Fruit fly (Drosophila melanogaster) whole organism, prepupa: ENCODE measurements around the gene blot.

Source experiments
- CG10631 ChIP-seq: fragments of 200-800 bp; sonication (Bioruptor generic); optimal IDR thresholded peaks from 2 replicates; lab custom pipeline; 2016; ENCODE audit warnings: missing biosample characterization, missing genetic modification characterization
- CG11762 ChIP-seq: fragments of 200-800 bp; sonication (Bioruptor generic); optimal IDR thresholded peaks from 3 replicates; lab custom pipeline; 2016; ENCODE audit warnings: missing biosample characterization, missing genetic modification characterization; ENCODE audit not compliant: insufficient read depth
- CG11902 ChIP-seq: fragments of 200-800 bp; sonication (Bioruptor generic); optimal IDR thresholded peaks from 3 replicates; lab custom pipeline; 2016; ENCODE audit warnings: missing biosample characterization, missing genetic modification characterization
- CG15336 ChIP-seq: fragments of 200-800 bp; sonication (Bioruptor generic); IDR thresholded peaks from 2 replicates; pipeline ENCODE4 v1.3.6; 2022; ENCODE audit warnings: missing biosample characterization, missing genetic modification characterization
- CG1621 ChIP-seq: fragments of 200-800 bp; sonication (Bioruptor generic); optimal IDR thresholded peaks from 3 replicates; lab custom pipeline; 2018; ENCODE audit warnings: missing biosample characterization, mild to moderate bottlenecking, missing genetic modification characterization
- CG3032 ChIP-seq: fragments of 200-800 bp; optimal IDR thresholded peaks from 2 replicates; lab custom pipeline; 2019; ENCODE audit warnings: missing biosample characterization, mild to moderate bottlenecking, missing genetic modification characterization, moderate library complexity
- CG32006 ChIP-seq: fragments of 200-800 bp; sonication (Bioruptor generic); optimal IDR thresholded peaks from 3 replicates; lab custom pipeline; 2017; ENCODE audit warnings: missing biosample characterization, mild to moderate bottlenecking, missing genetic modification characterization
- CG6163 ChIP-seq: fragments of 200-800 bp; sonication (Bioruptor generic); IDR thresholded peaks from 3 replicates; pipeline ENCODE4 v1.3.6; 2022; ENCODE audit warnings: missing biosample characterization, missing genetic modification characterization
- CG6276 ChIP-seq: fragments of 200-800 bp; sonication (Bioruptor generic); optimal IDR thresholded peaks from 2 replicates; lab custom pipeline; 2017; ENCODE audit warnings: missing biosample characterization, mild to moderate bottlenecking, missing genetic modification characterization
- CG6854 ChIP-seq: fragments of 200-800 bp; sonication (Bioruptor generic); optimal IDR thresholded peaks from 2 replicates; lab custom pipeline; 2017; ENCODE audit warnings: missing biosample characterization, mild to moderate bottlenecking, missing genetic modification characterization
- CG7368 ChIP-seq: fragments of 200-800 bp; sonication (Bioruptor generic); optimal IDR thresholded peaks from 3 replicates; lab custom pipeline; 2016; ENCODE audit warnings: missing biosample characterization, missing genetic modification characterization
- CG8119 ChIP-seq: fragments of 200-800 bp; sonication (Bioruptor generic); IDR thresholded peaks from 3 replicates; pipeline ENCODE4 v1.3.6; 2022; ENCODE audit warnings: missing biosample characterization, missing genetic modification characterization
- CG8319 ChIP-seq: fragments of 200-800 bp; sonication (Bioruptor generic); optimal IDR thresholded peaks from 3 replicates; lab custom pipeline; 2016; ENCODE audit warnings: missing biosample characterization, missing genetic modification characterization
- CG9139 ChIP-seq: fragments of 200-800 bp; sonication (Bioruptor generic); optimal IDR thresholded peaks from 3 replicates; lab custom pipeline; 2017; ENCODE audit warnings: missing biosample characterization, mild to moderate bottlenecking, missing genetic modification characterization
- Eip75B ChIP-seq: fragments of 200-800 bp; sonication (Bioruptor generic); optimal IDR thresholded peaks from 3 replicates; lab custom pipeline; 2016; ENCODE audit warnings: missing biosample characterization, missing genetic modification characterization
- Eip78C ChIP-seq: fragments of 200-800 bp; sonication (Bioruptor generic); peaks from one replicate; lab custom pipeline; 2016; ENCODE audit warnings: missing biosample characterization, missing genetic modification characterization
- Hr39 ChIP-seq: fragments of 200-800 bp; sonication (Bioruptor generic); optimal IDR thresholded peaks from 2 replicates; lab custom pipeline; 2016; ENCODE audit warnings: missing biosample characterization, missing genetic modification characterization
- Lpt ChIP-seq: fragments of 200-800 bp; sonication (Bioruptor generic); optimal IDR thresholded peaks from 3 replicates; lab custom pipeline; 2016; ENCODE audit warnings: missing biosample characterization, missing genetic modification characterization
- OdsH ChIP-seq: fragments of 200-800 bp; sonication (Bioruptor generic); optimal IDR thresholded peaks from 3 replicates; lab custom pipeline; 2016; ENCODE audit warnings: missing biosample characterization, missing genetic modification characterization
- Smox ChIP-seq: fragments of 200-800 bp; sonication (Bioruptor generic); optimal IDR thresholded peaks from 3 replicates; lab custom pipeline; 2016; ENCODE audit warnings: missing biosample characterization, missing genetic modification characterization
- Sox102F ChIP-seq: fragments of 200-800 bp; sonication (Bioruptor generic); optimal IDR thresholded peaks from 2 replicates; lab custom pipeline; 2016; ENCODE audit warnings: missing biosample characterization, mild to moderate bottlenecking, missing genetic modification characterization
- Sox14 ChIP-seq: fragments of 200-800 bp; sonication (Bioruptor generic); optimal IDR thresholded peaks from 3 replicates; lab custom pipeline; 2016; ENCODE audit warnings: missing biosample characterization, missing genetic modification characterization
- achi ChIP-seq: fragments of 200-800 bp; sonication (Bioruptor generic); optimal IDR thresholded peaks from 3 replicates; lab custom pipeline; 2016; ENCODE audit warnings: missing biosample characterization, missing genetic modification characterization
- acj6 ChIP-seq: fragments of 200-800 bp; sonication (Bioruptor generic); optimal IDR thresholded peaks from 3 replicates; lab custom pipeline; 2016; ENCODE audit warnings: missing biosample characterization, missing genetic modification characterization
- dac ChIP-seq: fragments of 200-800 bp; sonication (Bioruptor generic); optimal IDR thresholded peaks from 2 replicates; lab custom pipeline; 2017; ENCODE audit warnings: missing biosample characterization, mild to moderate bottlenecking, missing genetic modification characterization
- eg ChIP-seq: fragments of 200-800 bp; sonication (Bioruptor generic); IDR thresholded peaks from 3 replicates; pipeline ENCODE4 v1.3.6; 2022; ENCODE audit warnings: missing biosample characterization, missing genetic modification characterization
- esn ChIP-seq: fragments of 200-800 bp; sonication (Bioruptor generic); optimal IDR thresholded peaks from 2 replicates; lab custom pipeline; 2016; ENCODE audit warnings: missing biosample characterization, mild to moderate bottlenecking, missing genetic modification characterization, moderate library complexity
- fd85E ChIP-seq: fragments of 200-800 bp; sonication (Bioruptor generic); optimal IDR thresholded peaks from 3 replicates; lab custom pipeline; 2016; ENCODE audit warnings: missing biosample characterization, missing genetic modification characterization
- fkh ChIP-seq: fragments of 200-800 bp; sonication (Bioruptor generic); optimal IDR thresholded peaks from 3 replicates; lab custom pipeline; 2017; ENCODE audit warnings: missing biosample characterization, mild to moderate bottlenecking, missing genetic modification characterization, moderate library complexity
- lz ChIP-seq: fragments of 200-800 bp; sonication (Bioruptor generic); optimal IDR thresholded peaks from 3 replicates; lab custom pipeline; 2016; ENCODE audit warnings: missing biosample characterization, missing genetic modification characterization
- net ChIP-seq: fragments of 200-800 bp; sonication (Bioruptor generic); optimal IDR thresholded peaks from 3 replicates; lab custom pipeline; 2016; ENCODE audit warnings: missing biosample characterization, missing genetic modification characterization
- salr ChIP-seq, 2 experiments: fragments of 200-800 bp; sonication (Bioruptor generic); optimal IDR thresholded peaks; 3 replicates each; lab custom pipeline; 2016 to 2018; ENCODE audit warnings: missing biosample characterization in 2 of 2, missing genetic modification characterization in 2 of 2, mild to moderate bottlenecking in 1 of 2
- spab ChIP-seq: fragments of 200-800 bp; sonication (Bioruptor generic); optimal IDR thresholded peaks from 2 replicates; lab custom pipeline; 2017; ENCODE audit warnings: missing biosample characterization, mild to moderate bottlenecking, missing genetic modification characterization, missing genetic modification reagents
- ss ChIP-seq, 2 experiments: fragments of 200-800 bp; sonication (Bioruptor generic); optimal IDR thresholded peaks; 2 replicates in 1 of 2; 3 replicates in 1 of 2; lab custom pipeline; 2017 to 2018; ENCODE audit warnings: mild to moderate bottlenecking in 2 of 2, missing biosample characterization in 2 of 2, missing genetic modification characterization in 2 of 2, moderate library complexity in 1 of 2
- svp ChIP-seq: fragments of 200-800 bp; sonication (Bioruptor generic); peaks from one replicate; lab custom pipeline; 2016; ENCODE audit warnings: missing biosample characterization, missing genetic modification characterization
- topi ChIP-seq: fragments of 200-800 bp; sonication (Bioruptor generic); optimal IDR thresholded peaks from 3 replicates; lab custom pipeline; 2016; ENCODE audit warnings: missing biosample characterization, missing genetic modification characterization
- vri ChIP-seq: fragments of 200-800 bp; sonication (Bioruptor generic); optimal IDR thresholded peaks from 3 replicates; lab custom pipeline; 2016; ENCODE audit warnings: missing biosample characterization, mild to moderate bottlenecking, missing genetic modification characterization

The blot gene

DNA sequence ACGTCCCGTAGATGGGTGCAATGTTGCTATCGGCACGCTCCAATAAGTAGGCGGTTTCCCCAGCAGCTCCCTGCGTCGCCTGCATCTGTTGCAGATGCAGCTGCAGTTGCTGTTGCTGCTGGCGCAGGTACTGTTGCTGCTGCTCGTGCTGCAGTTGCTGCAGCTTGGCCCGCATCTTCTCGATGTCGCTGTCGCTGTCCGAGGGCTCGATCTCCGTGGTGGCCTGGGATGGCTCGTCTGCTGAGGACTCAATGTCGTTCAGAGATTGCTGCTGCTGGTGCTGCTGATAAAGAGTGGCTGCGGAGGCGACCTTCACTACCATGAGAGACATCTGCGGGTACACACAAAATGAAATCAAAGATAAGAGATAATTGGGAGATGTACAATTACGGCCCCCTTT is 39.3 kb downstream of the blot start:
- TF ChIP-seq CG9139 (GFP tag; lab: Kevin White, UChicago) (no peak), ss (GFP tag; optimal IDR thresholded peaks at IDR 0.05; lab: Kevin White, UChicago) (peak in 1 of 2 experiments; percentile 86)

DNA sequence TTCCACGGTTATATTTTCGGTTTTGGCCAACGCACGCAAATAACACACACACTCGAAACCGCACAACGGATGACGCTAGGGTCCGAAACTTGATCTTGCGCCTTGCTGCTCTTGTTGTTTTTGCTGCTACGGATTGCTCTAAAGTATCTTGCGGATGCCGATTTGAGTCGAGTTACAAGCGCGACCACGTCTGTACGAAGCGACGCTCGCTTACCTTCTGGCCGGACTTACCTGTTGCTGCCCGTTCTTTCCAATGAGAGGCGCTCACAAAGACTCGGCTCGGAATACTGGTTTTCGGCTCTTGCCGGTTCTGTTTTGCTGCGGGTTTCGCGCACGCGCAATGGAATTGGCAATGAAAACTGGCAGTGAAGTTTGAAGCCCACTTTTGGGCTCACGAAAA is 42.0 kb downstream of the blot start, which contains the start of gene Cad74A:
Cad74A (minus strand) TSS at position 220 of the 400 bp plus-strand sequence.
- TF ChIP-seq CG1621 (tag; lab: Kevin White, UChicago) (peak; percentile 91), topi (GFP tag; lab: Kevin White, UChicago) (no peak), svp (GFP tag; lab: Kevin White, UChicago) (no peak), CG3032 (tag; lab: Kevin White, UChicago) (no peak), CG8119 (GFP tag; lab: Robert Waterston, UW) (peak; percentile 51; the same call in 2 of the 3 replicates), achi (GFP tag; lab: Kevin White, UChicago) (no peak), eg (peak; percentile 52; the same call in 2 of the 3 replicates), Sox102F (no peak), salr (GFP tag; optimal IDR thresholded peaks at IDR 0.05; lab: Kevin White, UChicago) (no peak), Lpt (GFP tag; lab: Kevin White, UChicago) (peak; percentile 32), dac (GFP tag; lab: Kevin White, UChicago) (no peak), OdsH (GFP tag; lab: Kevin White, UChicago) (no peak), ss (GFP tag; optimal IDR thresholded peaks at IDR 0.05; lab: Kevin White, UChicago) (peak in 1 of 2 experiments; percentile 46), esn (GFP tag; lab: Kevin White, UChicago) (no peak), CG6163 (GFP tag; lab: Robert Waterston, UW) (peak; percentile 51; the same call in 2 of the 3 replicates), fkh (GFP tag; lab: Kevin White, UChicago) (peak; percentile 8), Eip75B (GFP tag; lab: Kevin White, UChicago) (peak; percentile 18), vri (GFP tag; lab: Kevin White, UChicago) (no peak), Eip78C (GFP tag; lab: Kevin White, UChicago) (peak; percentile 86), Hr39 (GFP tag; lab: Kevin White, UChicago) (no peak), CG7368 (GFP tag; lab: Kevin White, UChicago) (no peak), Smox (GFP tag; lab: Kevin White, UChicago) (no peak), CG11762 (GFP tag; lab: Kevin White, UChicago) (no peak), acj6 (no peak), CG15336 (GFP tag; lab: Robert Waterston, UW) (peak; percentile 55; the same call in 1 of the 2 replicates), CG11902 (no peak)

DNA sequence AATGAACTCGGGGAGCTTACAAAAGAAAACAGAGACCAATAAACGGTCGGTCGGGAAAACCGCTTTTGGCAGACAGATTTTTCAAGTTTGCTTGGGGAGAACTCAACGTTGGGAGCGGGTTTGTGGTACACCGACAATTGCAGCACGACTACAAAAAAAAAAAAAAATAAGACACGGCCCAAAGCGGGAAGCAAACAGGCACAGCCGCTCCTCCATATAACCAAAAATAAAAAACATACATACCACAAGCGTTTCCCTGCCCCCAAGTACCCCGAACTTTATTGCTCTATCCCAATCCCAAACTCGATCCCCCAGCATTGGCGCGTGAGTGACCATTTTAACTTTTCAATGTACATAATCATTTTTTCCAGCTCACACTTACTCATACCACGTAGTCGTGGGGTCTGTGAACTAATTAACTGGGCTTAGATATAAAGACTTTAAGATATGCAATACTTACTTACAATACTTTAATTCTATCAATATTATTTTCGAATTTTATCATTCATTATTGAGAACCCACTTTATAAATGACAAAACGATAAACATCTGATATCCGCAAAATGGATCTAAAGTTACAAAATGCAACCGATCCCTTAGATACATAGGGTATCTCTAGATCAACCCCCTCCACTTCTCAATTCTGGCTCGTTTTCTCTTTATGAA is 46.2 kb downstream of the blot start:
- TF ChIP-seq lz (no peak), CG8319 (no peak), eg (peak; percentile 69), Lpt (GFP tag; lab: Kevin White, UChicago) (peak; percentile 40), fkh (GFP tag; lab: Kevin White, UChicago) (no peak), salr (GFP tag; optimal IDR thresholded peaks at IDR 0.05; lab: Kevin White, UChicago) (peak in 1 of 2 experiments; percentile 45), Eip78C (GFP tag; lab: Kevin White, UChicago) (no peak), CG6163 (GFP tag; lab: Robert Waterston, UW) (no peak), Sox14 (no peak), CG6854 (GFP tag; lab: Kevin White, UChicago) (no peak), ss (GFP tag; optimal IDR thresholded peaks at IDR 0.05; lab: Kevin White, UChicago) (no peak), net (GFP tag; lab: Kevin White, UChicago) (no peak), Smox (GFP tag; lab: Kevin White, UChicago) (no peak), CG15336 (GFP tag; lab: Robert Waterston, UW) (peak; percentile 59; the same call in 1 of the 2 replicates), CG6276 (no peak), CG32006 (peak; percentile 63), CG9139 (GFP tag; lab: Kevin White, UChicago) (no peak), spab (GFP tag; lab: Kevin White, UChicago) (no peak), CG10631 (peak; percentile 3), CG8119 (GFP tag; lab: Robert Waterston, UW) (peak; percentile 46; the same call in 2 of the 3 replicates), fd85E (GFP tag; lab: Kevin White, UChicago) (no peak)
